Worm (Caenorhabditis elegans): ENCODE results near the gene col-109.

ce11 chrIV:1866863-1867262 lies 46.8 kb upstream of the col-109 start:
- TF ChIP-seq ceh-39 (tag; optimal IDR thresholded peaks at IDR 0.05) (no peak), nhr-76 (tag; optimal IDR thresholded peaks at IDR 0.05) (no peak), ces-1 (GFP tag; optimal IDR thresholded peaks at IDR 0.05) (no peak), unc-62 (GFP tag; optimal IDR thresholded peaks at IDR 0.05) (no peak), lsy-2 (tag; optimal IDR thresholded peaks at IDR 0.05) (no peak)
